Fruit fly (Drosophila melanogaster) whole organism: Measurements from ENCODE around the gene CG9953.

Experiments
- CG8478 ChIP-seq: fragments of >200 bp; optimal IDR thresholded peaks from 2 replicates; lab custom pipeline; 2018; ENCODE audit warnings: inconsistent platforms
- Dll ChIP-seq: fragments of >200 bp; optimal IDR thresholded peaks from 2 replicates; lab custom pipeline; 2017
- EcR ChIP-seq, 2 experiments: fragments of >200 bp; optimal IDR thresholded peaks; 2 replicates each; lab custom pipeline; 2017; ENCODE audit warnings: missing biosample characterization in 2 of 2, missing genetic modification characterization in 2 of 2, missing genetic modification reagents in 2 of 2
- pan ChIP-seq: fragments of >200 bp; optimal IDR thresholded peaks from 2 replicates; lab custom pipeline; 2017
- psq ChIP-seq: fragments of >200 bp; optimal IDR thresholded peaks from 2 replicates; lab custom pipeline; 2017
- usp ChIP-seq: fragments of >200 bp; optimal IDR thresholded peaks from 2 replicates; lab custom pipeline; 2017; ENCODE audit warnings: missing biosample characterization, missing genetic modification characterization, mixed read lengths

CG9953 gene

DNA sequence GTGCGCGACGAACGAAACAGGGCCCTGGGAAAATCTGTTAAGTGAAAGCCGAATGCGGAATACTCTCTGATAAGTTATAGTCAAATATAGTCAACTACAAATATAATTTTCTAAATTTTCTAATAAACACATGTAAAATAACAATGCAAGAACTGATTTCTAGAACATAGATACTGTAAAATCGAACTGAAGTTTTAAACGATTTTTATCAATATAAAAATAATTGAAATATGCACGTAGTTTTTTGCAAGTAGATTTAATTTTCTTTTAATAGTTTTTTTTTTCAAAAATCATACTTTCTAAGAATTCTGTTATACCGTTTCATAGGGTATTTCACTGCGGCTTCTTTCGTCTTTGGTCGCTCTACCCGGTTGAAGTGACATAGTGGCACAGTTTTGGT, 38.9 kb downstream of the CG9953 start:
- TF ChIP-seq EcR (GFP tag; optimal IDR thresholded peaks at IDR 0.05; lab: Kevin White, UChicago) (no peak), usp (GFP tag; lab: Kevin White, UChicago) (no peak), pan (lab: Kevin White, UChicago) (no peak), CG8478 (lab: Kevin White, UChicago) (no peak), Dll (lab: Kevin White, UChicago) (no peak), psq (no peak)

DNA sequence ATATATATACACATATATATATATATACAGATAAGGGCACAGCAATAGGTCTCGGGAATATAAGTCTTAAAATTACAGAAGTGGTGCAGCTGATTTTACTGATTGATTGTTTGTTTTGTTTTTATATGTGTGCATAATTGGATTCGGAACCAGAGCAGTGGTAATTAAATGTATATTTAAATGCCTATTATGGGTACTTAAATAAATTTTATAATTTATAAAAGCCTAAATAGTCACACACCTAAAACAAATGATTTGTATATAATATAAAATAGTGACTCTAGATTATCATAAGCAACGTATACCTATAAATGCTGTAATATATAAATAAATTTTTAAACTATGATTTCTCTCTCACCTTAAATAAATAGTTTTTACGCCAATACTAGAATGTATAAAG, 40.0 kb downstream of the CG9953 start:
- TF ChIP-seq CG8478 (lab: Kevin White, UChicago) (no peak), usp (GFP tag; lab: Kevin White, UChicago) (no peak), Dll (lab: Kevin White, UChicago) (no peak), pan (lab: Kevin White, UChicago) (no peak), psq (no peak), EcR (GFP tag; optimal IDR thresholded peaks at IDR 0.05; lab: Kevin White, UChicago) (no peak)

DNA sequence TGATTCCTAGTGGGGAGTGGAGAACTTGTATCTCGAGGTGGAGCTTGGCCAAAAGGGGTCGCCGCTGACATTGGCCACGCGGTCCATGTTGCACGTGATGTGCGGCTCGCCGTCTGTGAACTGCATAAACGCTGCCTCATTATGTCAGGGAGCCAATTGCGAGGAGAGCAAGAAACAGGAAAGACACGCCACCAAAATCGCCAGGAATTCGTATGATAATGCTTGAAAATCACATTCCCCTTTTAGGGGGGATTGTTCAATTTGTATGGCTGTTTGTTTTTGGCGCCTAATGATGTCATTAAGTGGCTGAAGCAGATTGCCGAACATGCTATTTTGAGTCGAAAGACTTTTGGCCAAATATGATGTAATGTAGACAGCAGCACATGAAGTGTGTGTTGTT, 40.4 kb downstream of the CG9953 start:
- TF ChIP-seq EcR (GFP tag; optimal IDR thresholded peaks at IDR 0.05; lab: Kevin White, UChicago), result no peak
- no peak for TF ChIP-seq Dll (lab: Kevin White, UChicago)
- no peak for TF ChIP-seq usp (GFP tag; lab: Kevin White, UChicago)
- no peak for TF ChIP-seq CG8478 (lab: Kevin White, UChicago)
- no peak for TF ChIP-seq psq
- TF ChIP-seq pan (lab: Kevin White, UChicago), result no peak

DNA sequence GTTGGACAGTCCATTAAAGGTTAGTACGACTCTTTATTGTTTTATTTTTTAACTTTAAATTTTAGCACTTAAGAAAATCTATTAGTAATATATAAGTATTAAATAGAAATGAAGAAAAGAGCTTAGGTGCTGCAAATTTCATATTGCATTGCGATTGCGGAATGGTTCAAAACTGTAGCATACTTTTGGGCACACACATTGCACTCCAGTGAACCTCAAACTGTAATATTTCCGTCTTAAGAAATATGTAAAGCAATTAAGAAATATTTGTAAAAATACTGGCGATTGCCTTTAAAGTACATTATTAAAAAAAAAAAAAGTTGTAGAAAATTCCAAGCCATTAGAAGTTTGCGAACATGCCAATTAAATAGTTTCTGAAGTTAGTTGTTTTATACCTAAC, 42.8 kb downstream of the CG9953 start:
- TF ChIP-seq EcR (GFP tag; optimal IDR thresholded peaks at IDR 0.05; lab: Kevin White, UChicago) (no peak), CG8478 (lab: Kevin White, UChicago) (no peak), Dll (lab: Kevin White, UChicago) (no peak), psq (no peak), usp (GFP tag; lab: Kevin White, UChicago) (no peak), pan (lab: Kevin White, UChicago) (no peak)

DNA sequence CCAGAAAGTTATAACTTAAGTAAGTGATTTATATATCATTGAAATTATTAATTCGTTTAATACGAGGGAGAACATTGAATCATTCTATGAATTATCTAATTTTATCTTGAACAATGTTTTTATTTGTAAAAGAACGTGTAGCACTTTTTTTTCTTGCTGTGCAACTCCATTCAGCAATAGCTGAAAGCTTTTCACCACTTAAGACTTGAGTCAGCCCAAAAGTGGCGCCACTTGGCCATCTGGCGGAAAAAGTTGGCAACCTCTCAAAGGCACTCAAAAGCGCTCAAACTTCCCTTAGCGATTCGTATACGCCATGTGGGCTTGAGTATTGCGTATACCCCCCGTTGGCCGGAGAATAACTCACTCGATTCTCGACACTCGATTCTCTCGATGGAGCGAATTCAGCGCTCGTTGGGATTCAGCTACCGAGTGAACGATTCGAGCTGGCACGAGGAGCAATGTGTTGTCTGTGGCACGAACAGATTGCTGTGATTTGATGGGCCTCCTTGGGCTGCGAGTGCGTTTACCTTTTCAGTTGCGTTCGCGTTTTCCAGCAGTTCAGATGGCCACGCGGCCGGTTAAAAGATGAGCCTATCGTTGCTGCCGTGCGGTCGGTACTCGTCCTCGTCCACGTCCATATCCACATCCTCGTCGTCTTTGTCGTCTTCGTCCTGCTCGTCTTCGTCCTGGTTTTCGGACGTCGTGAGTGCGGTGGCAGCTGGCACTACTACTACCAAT, 44.3 kb downstream of the CG9953 start:
- no peak for TF ChIP-seq EcR (GFP tag; optimal IDR thresholded peaks at IDR 0.05; lab: Kevin White, UChicago)
- no peak for TF ChIP-seq Dll (lab: Kevin White, UChicago)
- no peak for TF ChIP-seq CG8478 (lab: Kevin White, UChicago)
- no peak for TF ChIP-seq pan (lab: Kevin White, UChicago)
- TF ChIP-seq psq, result no peak
- no peak for TF ChIP-seq usp (GFP tag; lab: Kevin White, UChicago)
